Worm (Caenorhabditis elegans) whole organism, L3 larva: Measurements from ENCODE around the gene Y41C4A.9.

Source experiments
- R02D3.7 ChIP-seq: fragments of 150-350 bp; optimal IDR thresholded peaks from 2 replicates; lab custom pipeline; 2014; ENCODE audit warnings: missing biosample characterization, missing genetic modification characterization
- ZK546.5 ChIP-seq: sonication (generic microtip); optimal IDR thresholded peaks from 2 replicates; lab custom pipeline; 2017; ENCODE audit warnings: missing biosample characterization, missing genetic modification characterization
- aly-2 ChIP-seq: fragments of 150-350 bp; optimal IDR thresholded peaks from 2 replicates; lab custom pipeline; 2014; ENCODE audit warnings: missing biosample characterization, missing genetic modification characterization
- ama-1 ChIP-seq: fragments of 150-350 bp; optimal IDR thresholded peaks from 2 replicates; lab custom pipeline; 2018
- ceh-16 ChIP-seq: sonication (generic microtip); optimal IDR thresholded peaks from 2 replicates; lab custom pipeline; 2017; ENCODE audit warnings: missing biosample characterization, missing genetic modification characterization
- ceh-28 ChIP-seq: fragments of 150-350 bp; optimal IDR thresholded peaks from 2 replicates; lab custom pipeline; 2014; ENCODE audit warnings: missing biosample characterization, missing genetic modification reagents, missing genetic modification characterization
- ceh-82 ChIP-seq: fragments of 150-350 bp; optimal IDR thresholded peaks from 2 replicates; lab custom pipeline; 2014; ENCODE audit warnings: missing biosample characterization, missing genetic modification characterization
- ceh-9 ChIP-seq: sonication (generic microtip); optimal IDR thresholded peaks from 2 replicates; lab custom pipeline; 2018; ENCODE audit warnings: missing biosample characterization, missing genetic modification characterization
- daf-12 ChIP-seq: fragments of 150-350 bp; optimal IDR thresholded peaks from 2 replicates; lab custom pipeline; 2014; ENCODE audit warnings: missing biosample characterization, missing genetic modification reagents, missing genetic modification characterization
- egl-27 ChIP-seq: sonication (generic microtip); optimal IDR thresholded peaks from 4 replicates; lab custom pipeline; 2017; ENCODE audit warnings: missing biosample characterization, missing genetic modification reagents, missing genetic modification characterization
- elt-1 ChIP-seq: fragments of 150-350 bp; optimal IDR thresholded peaks from 2 replicates; lab custom pipeline; 2014; ENCODE audit warnings: missing biosample characterization, missing genetic modification characterization
- elt-2 ChIP-seq: sonication (generic microtip); optimal IDR thresholded peaks from 2 replicates; lab custom pipeline; 2016; ENCODE audit warnings: missing genetic modification reagents, mild to moderate bottlenecking, missing genetic modification characterization, missing compliant biosample characterization
- eor-1 ChIP-seq, 2 experiments: fragments of 150-350 bp; optimal IDR thresholded peaks; 2 replicates each; lab custom pipeline; 2014 to 2018; ENCODE audit warnings: missing biosample characterization in 2 of 2, missing genetic modification characterization in 2 of 2
- fkh-10 ChIP-seq: sonication (generic microtip); optimal IDR thresholded peaks from 2 replicates; lab custom pipeline; 2017; ENCODE audit warnings: missing biosample characterization, missing genetic modification reagents, missing genetic modification characterization
- fkh-2 ChIP-seq: fragments of 150-350 bp; optimal IDR thresholded peaks from 2 replicates; lab custom pipeline; 2014; ENCODE audit warnings: missing biosample characterization, missing genetic modification reagents, missing genetic modification characterization
- fos-1 ChIP-seq: fragments of 150-350 bp; optimal IDR thresholded peaks from 2 replicates; lab custom pipeline; 2014; ENCODE audit warnings: missing biosample characterization, missing genetic modification characterization
- hmg-11 ChIP-seq: sonication (generic microtip); optimal IDR thresholded peaks from 2 replicates; lab custom pipeline; 2016; ENCODE audit warnings: missing genetic modification characterization, missing compliant biosample characterization
- jun-1 ChIP-seq: fragments of 150-350 bp; optimal IDR thresholded peaks from 2 replicates; lab custom pipeline; 2014; ENCODE audit warnings: missing biosample characterization, missing genetic modification reagents, missing genetic modification characterization
- lin-15B ChIP-seq: fragments of 150-350 bp; optimal IDR thresholded peaks from 2 replicates; lab custom pipeline; 2014; ENCODE audit warnings: missing biosample characterization, missing genetic modification characterization
- lin-39 ChIP-seq: fragments of 150-350 bp; optimal IDR thresholded peaks from 2 replicates; lab custom pipeline; 2018; ENCODE audit warnings: missing biosample characterization, missing genetic modification reagents, missing genetic modification characterization
- nhr-12 ChIP-seq: fragments of 150-350 bp; optimal IDR thresholded peaks from 2 replicates; lab custom pipeline; 2014; ENCODE audit warnings: missing biosample characterization, missing genetic modification characterization
- nhr-23 ChIP-seq: fragments of 150-350 bp; optimal IDR thresholded peaks from 2 replicates; lab custom pipeline; 2014; ENCODE audit warnings: missing biosample characterization, missing genetic modification reagents, missing genetic modification characterization
- nhr-237 ChIP-seq: fragments of 150-350 bp; optimal IDR thresholded peaks from 2 replicates; lab custom pipeline; 2014; ENCODE audit warnings: missing biosample characterization, missing genetic modification characterization
- nhr-25 ChIP-seq: sonication (generic microtip); optimal IDR thresholded peaks from 2 replicates; lab custom pipeline; 2017; ENCODE audit warnings: missing biosample characterization, missing genetic modification characterization
- nhr-43 ChIP-seq: sonication (generic microtip); optimal IDR thresholded peaks from 2 replicates; lab custom pipeline; 2016; ENCODE audit warnings: mild to moderate bottlenecking, missing genetic modification characterization, missing compliant biosample characterization; ENCODE audit not compliant: poor library complexity, severe bottlenecking
- nhr-67 ChIP-seq: fragments of 150-350 bp; optimal IDR thresholded peaks from 2 replicates; lab custom pipeline; 2014; ENCODE audit warnings: missing biosample characterization, missing genetic modification characterization
- pha-4 ChIP-seq: fragments of 150-350 bp; optimal IDR thresholded peaks from 2 replicates; lab custom pipeline; 2014; ENCODE audit warnings: missing biosample characterization, missing genetic modification reagents, missing genetic modification characterization
- pqm-1 ChIP-seq: fragments of 150-350 bp; optimal IDR thresholded peaks from 2 replicates; lab custom pipeline; 2017; ENCODE audit warnings: missing biosample characterization, missing genetic modification characterization, inconsistent platforms
- sea-2 ChIP-seq: fragments of 150-350 bp; sonication (generic microtip); optimal IDR thresholded peaks from 4 replicates; lab custom pipeline; 2014; ENCODE audit warnings: missing biosample characterization, missing genetic modification reagents, missing genetic modification characterization
- skn-1 ChIP-seq: fragments of 150-350 bp; optimal IDR thresholded peaks from 2 replicates; lab custom pipeline; 2014; ENCODE audit warnings: missing biosample characterization, missing genetic modification characterization
- tbx-2 ChIP-seq: sonication (generic microtip); optimal IDR thresholded peaks from 2 replicates; lab custom pipeline; 2016; ENCODE audit warnings: mild to moderate bottlenecking, missing genetic modification characterization, missing compliant biosample characterization
- unc-39 ChIP-seq: sonication (generic microtip); optimal IDR thresholded peaks from 4 replicates; lab custom pipeline; 2017; ENCODE audit warnings: missing biosample characterization, missing genetic modification characterization
- zag-1 ChIP-seq: fragments of 150-350 bp; optimal IDR thresholded peaks from 2 replicates; lab custom pipeline; 2014; ENCODE audit warnings: missing biosample characterization, missing genetic modification characterization
- ztf-4 ChIP-seq: fragments of 150-350 bp; optimal IDR thresholded peaks from 2 replicates; lab custom pipeline; 2014; ENCODE audit warnings: missing biosample characterization, missing genetic modification characterization

Gene Y41C4A.9

DNA sequence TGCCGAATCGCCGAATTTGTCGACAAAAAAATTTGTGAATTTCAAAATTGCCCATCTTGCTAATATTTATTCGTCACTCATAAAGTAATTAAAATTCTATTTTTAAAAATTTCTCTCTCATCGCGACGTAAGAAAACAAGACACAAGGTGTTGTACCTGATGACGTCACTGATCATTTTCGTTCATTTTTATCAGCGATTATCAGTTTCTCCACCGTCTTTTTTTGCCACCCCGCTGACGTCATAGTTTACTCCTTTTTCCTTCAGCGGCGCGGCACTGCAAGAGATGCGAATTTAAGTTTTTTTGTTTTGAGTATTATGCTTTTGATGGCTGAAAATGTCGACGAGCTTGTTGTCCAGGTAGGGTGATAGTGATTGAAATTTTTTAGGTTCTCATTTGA lies 33.7 kb downstream of the Y41C4A.9 start:
- peak; percentile 30 for TF ChIP-seq jun-1 (tag; lab: Kevin White, UChicago)
- TF ChIP-seq pqm-1 (tag; lab: Kevin White, UChicago): peak; percentile 73
- peak; percentile 31 for TF ChIP-seq pha-4
- no peak for TF ChIP-seq ama-1 (lab: Kevin White, UChicago)
- no peak for TF ChIP-seq nhr-67 (tag; lab: Kevin White, UChicago)
- peak; percentile 92 for TF ChIP-seq elt-2 (tag; lab: Kevin White, UChicago)
- TF ChIP-seq lin-39 (tag; lab: Kevin White, UChicago): no peak
- TF ChIP-seq ceh-28: peak; percentile 4
- no peak for TF ChIP-seq fkh-10

ce11 chrIII:11683790-11684189 lies 34.7 kb downstream of the Y41C4A.9 start:
- TF ChIP-seq tbx-2 (tag; lab: Kevin White, UChicago): peak; percentile 56
- no peak for TF ChIP-seq egl-27 (tag; lab: Kevin White, UChicago)
- TF ChIP-seq ceh-16 (tag; lab: Kevin White, UChicago): no peak
- TF ChIP-seq lin-15B (tag; lab: Kevin White, UChicago): no peak
- no peak for TF ChIP-seq nhr-67 (tag; lab: Kevin White, UChicago)
- no peak for TF ChIP-seq ceh-82 (tag; lab: Kevin White, UChicago)
- TF ChIP-seq lin-39 (tag; lab: Kevin White, UChicago): no peak

DNA sequence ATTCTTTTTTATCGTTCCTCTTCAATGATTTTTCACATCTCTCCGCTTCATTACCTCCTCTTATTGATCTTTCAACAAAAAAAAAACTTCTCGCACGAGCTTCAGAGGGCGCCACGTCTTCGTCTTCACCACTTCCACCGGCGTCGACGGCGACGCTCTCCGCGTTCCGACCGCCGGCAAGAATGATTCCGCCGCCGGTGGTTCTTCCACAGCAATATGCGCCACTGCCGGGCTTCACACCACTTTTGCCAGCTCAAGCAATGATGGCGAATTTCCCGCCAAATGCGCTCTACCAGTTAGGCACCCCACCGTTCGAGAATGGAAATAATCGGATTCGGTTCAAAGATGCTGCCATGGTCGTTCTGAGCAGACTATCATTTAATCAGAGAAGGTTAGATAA lies 35.4 kb downstream of the Y41C4A.9 start:
- TF ChIP-seq aly-2 (no peak), zag-1 (no peak), nhr-23 (tag; lab: Kevin White, UChicago) (no peak), egl-27 (tag; lab: Kevin White, UChicago) (no peak), elt-1 (tag; lab: Kevin White, UChicago) (no peak), skn-1 (tag; lab: Kevin White, UChicago) (no peak), fos-1 (no peak), pha-4 (no peak), fkh-2 (tag; lab: Kevin White, UChicago) (no peak), nhr-237 (tag; lab: Kevin White, UChicago) (no peak), tbx-2 (tag; lab: Kevin White, UChicago) (no peak), hmg-11 (tag; lab: Kevin White, UChicago) (no peak)

- TF ChIP-seq sea-2 (GFP tag; lab: Kevin White, UChicago): no peak
- no peak for TF ChIP-seq ceh-9
- no peak for TF ChIP-seq eor-1 (tag; optimal IDR thresholded peaks at IDR 0.05; lab: Kevin White, UChicago)
- no peak for TF ChIP-seq nhr-25
Measured at ce11 chrIII:11681461-11682014, 36.9 kb downstream of the Y41C4A.9 start.

DNA sequence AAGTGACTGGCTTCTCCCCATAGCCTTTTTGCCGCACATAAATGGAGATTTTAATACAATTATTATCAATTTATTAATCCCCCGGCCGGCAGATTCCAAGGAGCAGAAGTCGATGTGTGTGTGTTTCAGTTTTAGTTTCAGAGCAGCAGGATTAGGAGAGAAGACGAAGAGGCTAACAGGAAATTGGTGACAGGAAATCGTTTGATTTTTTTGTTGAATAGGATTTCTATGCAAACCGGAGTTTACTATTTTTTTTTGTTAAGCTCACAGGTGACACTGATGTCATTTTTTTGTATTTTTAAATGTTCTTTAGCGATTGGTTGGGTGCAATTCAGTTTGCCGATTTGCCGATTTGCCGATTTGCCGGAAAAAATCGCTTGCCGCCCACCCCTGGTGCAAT lies 37.9 kb downstream of the Y41C4A.9 start:
- TF ChIP-seq jun-1 (tag; lab: Kevin White, UChicago): no peak
- TF ChIP-seq fkh-10: no peak
- no peak for TF ChIP-seq ama-1 (lab: Kevin White, UChicago)
- no peak for TF ChIP-seq unc-39
- no peak for TF ChIP-seq nhr-43 (tag; lab: Kevin White, UChicago)
- no peak for TF ChIP-seq lin-15B (tag; lab: Kevin White, UChicago)
- no peak for TF ChIP-seq hmg-11 (tag; lab: Kevin White, UChicago)
- TF ChIP-seq elt-1 (tag; lab: Kevin White, UChicago): no peak
- TF ChIP-seq ztf-4 (tag; lab: Kevin White, UChicago): no peak
- no peak for TF ChIP-seq skn-1 (tag; lab: Kevin White, UChicago)
- TF ChIP-seq daf-12 (tag; lab: Kevin White, UChicago): no peak
- TF ChIP-seq fos-1: no peak

DNA sequence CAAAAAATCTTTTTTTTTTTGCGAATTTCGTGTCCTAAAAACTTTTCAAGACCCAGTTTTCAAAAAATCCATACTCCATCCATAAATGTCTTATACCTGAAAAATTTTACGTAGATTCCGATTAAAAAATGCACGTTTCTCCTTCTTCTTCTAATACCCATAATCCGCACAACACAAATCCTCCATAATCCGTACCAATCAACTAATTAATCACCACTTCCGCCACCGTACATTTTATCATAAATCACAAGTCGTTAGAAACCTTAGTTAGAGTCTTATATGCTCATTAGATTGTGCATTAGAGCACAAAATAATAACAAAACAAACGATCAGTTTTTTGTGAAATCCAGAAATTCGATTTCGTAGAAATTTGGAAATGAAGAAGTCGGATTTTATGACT lies 49.4 kb downstream of the Y41C4A.9 start:
- TF ChIP-seq lin-15B (tag; lab: Kevin White, UChicago) (no peak), R02D3.7 (tag; lab: Kevin White, UChicago) (no peak), ZK546.5 (tag; lab: Kevin White, UChicago) (no peak), fkh-10 (no peak), nhr-12 (tag; lab: Kevin White, UChicago) (no peak), skn-1 (tag; lab: Kevin White, UChicago) (no peak), pqm-1 (tag; lab: Kevin White, UChicago) (no peak), aly-2 (no peak), jun-1 (tag; lab: Kevin White, UChicago) (no peak), elt-2 (tag; lab: Kevin White, UChicago) (no peak), eor-1 (tag; optimal IDR thresholded peaks at IDR 0.05; lab: Kevin White, UChicago) (no peak)
- TF ChIP-seq, all 47 proteins: peak for 0
